Worm (Caenorhabditis elegans) whole organism, early embryonic: ENCODE results near the gene ceh-86.

ENCODE experiments used
- B0310.2 ChIP-seq: sonication (generic microtip); optimal IDR thresholded peaks from 2 replicates; lab custom pipeline; 2016; ENCODE audit warnings: mild to moderate bottlenecking, missing genetic modification characterization, missing compliant biosample characterization
- F13C5.2 ChIP-seq: sonication (generic microtip); optimal IDR thresholded peaks from 2 replicates; lab custom pipeline; 2017; ENCODE audit warnings: mild to moderate bottlenecking, missing genetic modification characterization, inconsistent platforms, missing compliant biosample characterization
- aly-1 ChIP-seq: sonication (generic microtip); optimal IDR thresholded peaks from 2 replicates; lab custom pipeline; 2016; ENCODE audit warnings: missing genetic modification characterization, missing compliant biosample characterization
- ama-1 ChIP-seq: fragments of 150-350 bp; optimal IDR thresholded peaks from 2 replicates; lab custom pipeline; 2014
- ceh-13 ChIP-seq: fragments of 200-800 bp; sonication (Bioruptor generic); optimal IDR thresholded peaks from 2 replicates; lab custom pipeline; 2018; ENCODE audit warnings: mild to moderate bottlenecking, missing genetic modification characterization, missing compliant biosample characterization
- ceh-36 ChIP-seq: sonication (generic microtip); optimal IDR thresholded peaks from 2 replicates; lab custom pipeline; 2016; ENCODE audit warnings: missing genetic modification characterization, inconsistent platforms, missing compliant biosample characterization
- ets-7 ChIP-seq: sonication (generic microtip); optimal IDR thresholded peaks from 2 replicates; lab custom pipeline; 2016; ENCODE audit warnings: missing genotype, missing genetic modification characterization, missing compliant biosample characterization
- flt-1 ChIP-seq: fragments of 200-800 bp; sonication (Bioruptor generic); IDR thresholded peaks from 2 replicates; pipeline ENCODE4 v1.3.6; 2022; ENCODE audit warnings: missing genetic modification characterization, missing compliant biosample characterization
- hmbx-1 ChIP-seq: sonication (generic microtip); optimal IDR thresholded peaks from 2 replicates; lab custom pipeline; 2016; ENCODE audit warnings: mild to moderate bottlenecking, missing genetic modification characterization, missing compliant biosample characterization
- hmg-4 ChIP-seq: fragments of 200-800 bp; sonication (Bioruptor generic); optimal IDR thresholded peaks from 2 replicates; lab custom pipeline; 2018; ENCODE audit warnings: mild to moderate bottlenecking, missing genetic modification characterization, missing compliant biosample characterization
- hnd-1 ChIP-seq: sonication (generic microtip); optimal IDR thresholded peaks from 2 replicates; lab custom pipeline; 2016; ENCODE audit warnings: missing genetic modification characterization, missing compliant biosample characterization
- pes-1 ChIP-seq: fragments of 200-800 bp; sonication (Bioruptor generic); IDR thresholded peaks from 2 replicates; pipeline ENCODE4 v1.3.6; 2022; ENCODE audit warnings: missing genetic modification reagents, missing genetic modification characterization, missing compliant biosample characterization
- scrt-1 ChIP-seq: fragments of 200-800 bp; sonication (Bioruptor generic); IDR thresholded peaks from 2 replicates; pipeline ENCODE4 v1.3.6; 2022; ENCODE audit warnings: missing genetic modification characterization, missing compliant biosample characterization
- sea-1 ChIP-seq: fragments of 200-800 bp; sonication (Bioruptor generic); conservative IDR thresholded peaks from 2 replicates; pipeline ENCODE4 v1.3.6; 2022; ENCODE audit warnings: missing genetic modification characterization, missing compliant biosample characterization
- tbx-11 ChIP-seq: fragments of 200-800 bp; sonication (Bioruptor generic); IDR thresholded peaks from 2 replicates; pipeline ENCODE4 v1.3.6; 2022; ENCODE audit warnings: missing genetic modification characterization, missing compliant biosample characterization
- tbx-37 ChIP-seq: fragments of 200-800 bp; sonication (Bioruptor generic); conservative IDR thresholded peaks from 2 replicates; pipeline ENCODE4 v1.3.6; 2022; ENCODE audit warnings: missing genetic modification reagents, missing genetic modification characterization, missing compliant biosample characterization
- tra-4 ChIP-seq: sonication (generic microtip); optimal IDR thresholded peaks from 2 replicates; lab custom pipeline; 2017; ENCODE audit warnings: missing genetic modification characterization, missing compliant biosample characterization

The ceh-86 gene

ce11 chrII:2445164-2445563 lies 13.3 kb upstream of the ceh-86 start:
- TF ChIP-seq ets-7 = no peak
- no peak for TF ChIP-seq tra-4 (tag; lab: Kevin White, UChicago)
- no peak for TF ChIP-seq F13C5.2
- no peak for TF ChIP-seq pes-1 (GFP tag; lab: Robert Waterston, UW)
- no peak for TF ChIP-seq sea-1 (GFP tag; lab: Robert Waterston, UW)
- TF ChIP-seq ceh-36 (tag; lab: Kevin White, UChicago) = no peak
- TF ChIP-seq hmg-4 (GFP tag; lab: Kevin White, UChicago) = no peak
- no peak for TF ChIP-seq ceh-13 (GFP tag; lab: Kevin White, UChicago)
- TF ChIP-seq tbx-11 (GFP tag; lab: Robert Waterston, UW) = no peak

ce11 chrII:2442979-2443378 lies 11.1 kb upstream of the ceh-86 start, which contains the start of gene vab-19:
Gene vab-19 (plus strand): TSS chrII:2443279.
- TF ChIP-seq ama-1 (lab: Kevin White, UChicago) = no peak
- no peak for TF ChIP-seq pes-1 (GFP tag; lab: Robert Waterston, UW)
- no peak for TF ChIP-seq ceh-13 (GFP tag; lab: Kevin White, UChicago)
- TF ChIP-seq tra-4 (tag; lab: Kevin White, UChicago) = no peak
- no peak for TF ChIP-seq ets-7
- no peak for TF ChIP-seq tbx-11 (GFP tag; lab: Robert Waterston, UW)
- no peak for TF ChIP-seq tbx-37 (GFP tag; lab: Robert Waterston, UW)

ce11 chrII:2442243-2442642 lies 10.4 kb upstream of the ceh-86 start:
- TF ChIP-seq F13C5.2 (no peak), tbx-11 (GFP tag; lab: Robert Waterston, UW) (no peak), ama-1 (lab: Kevin White, UChicago) (no peak), tra-4 (tag; lab: Kevin White, UChicago) (no peak), aly-1 (tag; lab: Kevin White, UChicago) (no peak), scrt-1 (GFP tag; lab: Robert Waterston, UW) (no peak), ceh-36 (tag; lab: Kevin White, UChicago) (no peak), ceh-13 (GFP tag; lab: Kevin White, UChicago) (no peak), hmg-4 (GFP tag; lab: Kevin White, UChicago) (no peak), sea-1 (GFP tag; lab: Robert Waterston, UW) (no peak), flt-1 (GFP tag; lab: Robert Waterston, UW) (no peak), hmbx-1 (tag; lab: Kevin White, UChicago) (no peak), pes-1 (GFP tag; lab: Robert Waterston, UW) (no peak), hnd-1 (no peak), B0310.2 (tag; lab: Kevin White, UChicago) (no peak), tbx-37 (GFP tag; lab: Robert Waterston, UW) (no peak), ets-7 (no peak)

ce11 chrII:2440312-2440711 lies 8.4 kb upstream of the ceh-86 start:
- no peak for TF ChIP-seq hnd-1
- TF ChIP-seq ama-1 (lab: Kevin White, UChicago) = no peak
- no peak for TF ChIP-seq ets-7
- no peak for TF ChIP-seq hmg-4 (GFP tag; lab: Kevin White, UChicago)
- TF ChIP-seq sea-1 (GFP tag; lab: Robert Waterston, UW) = no peak
- no peak for TF ChIP-seq pes-1 (GFP tag; lab: Robert Waterston, UW)
- no peak for TF ChIP-seq tbx-11 (GFP tag; lab: Robert Waterston, UW)
- no peak for TF ChIP-seq tbx-37 (GFP tag; lab: Robert Waterston, UW)
- no peak for TF ChIP-seq hmbx-1 (tag; lab: Kevin White, UChicago)
- no peak for TF ChIP-seq ceh-36 (tag; lab: Kevin White, UChicago)
- no peak for TF ChIP-seq aly-1 (tag; lab: Kevin White, UChicago)
- no peak for TF ChIP-seq F13C5.2
- TF ChIP-seq B0310.2 (tag; lab: Kevin White, UChicago) = no peak
- TF ChIP-seq ceh-13 (GFP tag; lab: Kevin White, UChicago) = no peak
- no peak for TF ChIP-seq tra-4 (tag; lab: Kevin White, UChicago)

- no peak for TF ChIP-seq tbx-37 (GFP tag; lab: Robert Waterston, UW)
- no peak for TF ChIP-seq ama-1 (lab: Kevin White, UChicago)
- TF ChIP-seq tra-4 (tag; lab: Kevin White, UChicago) = no peak
- no peak for TF ChIP-seq pes-1 (GFP tag; lab: Robert Waterston, UW)
- no peak for TF ChIP-seq scrt-1 (GFP tag; lab: Robert Waterston, UW)
- TF ChIP-seq B0310.2 (tag; lab: Kevin White, UChicago) = no peak
- no peak for TF ChIP-seq hmg-4 (GFP tag; lab: Kevin White, UChicago)
- no peak for TF ChIP-seq hmbx-1 (tag; lab: Kevin White, UChicago)
- TF ChIP-seq tbx-11 (GFP tag; lab: Robert Waterston, UW) = no peak
- no peak for TF ChIP-seq F13C5.2
- TF ChIP-seq sea-1 (GFP tag; lab: Robert Waterston, UW) = no peak
- no peak for TF ChIP-seq ceh-36 (tag; lab: Kevin White, UChicago)
- no peak for TF ChIP-seq aly-1 (tag; lab: Kevin White, UChicago)
- no peak for TF ChIP-seq hnd-1
- no peak for TF ChIP-seq ceh-13 (GFP tag; lab: Kevin White, UChicago)
- no peak for TF ChIP-seq ets-7
- TF ChIP-seq flt-1 (GFP tag; lab: Robert Waterston, UW) = no peak
Observed at ce11 chrII:2438944-2439343, 7.1 kb upstream of the ceh-86 start.

- no peak for TF ChIP-seq sea-1 (GFP tag; lab: Robert Waterston, UW)
- TF ChIP-seq scrt-1 (GFP tag; lab: Robert Waterston, UW) = no peak
- TF ChIP-seq tbx-37 (GFP tag; lab: Robert Waterston, UW) = no peak
- no peak for TF ChIP-seq ets-7
- TF ChIP-seq ceh-36 (tag; lab: Kevin White, UChicago) = no peak
- no peak for TF ChIP-seq hmg-4 (GFP tag; lab: Kevin White, UChicago)
- no peak for TF ChIP-seq ceh-13 (GFP tag; lab: Kevin White, UChicago)
- TF ChIP-seq hnd-1 = no peak
- no peak for TF ChIP-seq flt-1 (GFP tag; lab: Robert Waterston, UW)
- TF ChIP-seq aly-1 (tag; lab: Kevin White, UChicago) = no peak
- no peak for TF ChIP-seq B0310.2 (tag; lab: Kevin White, UChicago)
- TF ChIP-seq pes-1 (GFP tag; lab: Robert Waterston, UW) = no peak
Observed at ce11 chrII:2438180-2438579, 6.3 kb upstream of the ceh-86 start.

ce11 chrII:2436757-2437156 lies 4.9 kb upstream of the ceh-86 start:
- no peak for TF ChIP-seq sea-1 (GFP tag; lab: Robert Waterston, UW)
- TF ChIP-seq ama-1 (lab: Kevin White, UChicago) = no peak
- no peak for TF ChIP-seq scrt-1 (GFP tag; lab: Robert Waterston, UW)
- TF ChIP-seq F13C5.2 = no peak
- no peak for TF ChIP-seq aly-1 (tag; lab: Kevin White, UChicago)
- TF ChIP-seq hmbx-1 (tag; lab: Kevin White, UChicago) = no peak
